Fruit fly (Drosophila melanogaster) whole organism, embryonic: Measurements from ENCODE around the gene Aatf.
A peak's percentile ranks its signal among the peaks of the same experiment; 100 is the strongest.

Source experiments
- Abd-B ChIP-seq: fragments of 200-800 bp; sonication (Bioruptor generic); optimal IDR thresholded peaks from 2 replicates; lab custom pipeline; 2018; ENCODE audit warnings: missing biosample characterization, mild to moderate bottlenecking, missing genetic modification characterization, moderate library complexity
- Atf6 ChIP-seq: fragments of 200-800 bp; sonication (Bioruptor generic); IDR thresholded peaks from 2 replicates; pipeline ENCODE4 v1.3.6; 2022; ENCODE audit warnings: missing biosample characterization, missing genetic modification characterization
- CG10321 ChIP-seq: fragments of 200-800 bp; sonication (Bioruptor generic); IDR thresholded peaks from 2 replicates; pipeline ENCODE4 v1.3.6; 2022; ENCODE audit warnings: missing biosample characterization, missing genetic modification characterization
- CG10654 ChIP-seq: fragments of 200-800 bp; sonication (Bioruptor generic); optimal IDR thresholded peaks from 2 replicates; lab custom pipeline; 2016; ENCODE audit warnings: missing biosample characterization, missing genetic modification characterization
- CG11696 ChIP-seq: fragments of 200-800 bp; sonication (Bioruptor generic); IDR thresholded peaks from 2 replicates; pipeline ENCODE4 v1.3.6; 2022; ENCODE audit warnings: missing biosample characterization, missing genetic modification characterization
- CG13775 ChIP-seq: fragments of 200-800 bp; sonication (Bioruptor generic); optimal IDR thresholded peaks from 3 replicates; lab custom pipeline; 2017; ENCODE audit warnings: missing biosample characterization, mild to moderate bottlenecking, missing genetic modification characterization
- CG14050 ChIP-seq: fragments of 200-800 bp; sonication (Bioruptor generic); IDR thresholded peaks from 3 replicates; pipeline ENCODE4 v1.3.6; 2022; ENCODE audit warnings: missing biosample characterization, missing genetic modification characterization
- CG17361 ChIP-seq: fragments of 200-800 bp; sonication (Bioruptor generic); IDR thresholded peaks from 3 replicates; pipeline ENCODE4 v1.3.6; 2022; ENCODE audit warnings: missing biosample characterization, missing genetic modification characterization
- CG17385 ChIP-seq: fragments of 200-800 bp; sonication (Bioruptor generic); optimal IDR thresholded peaks from 3 replicates; lab custom pipeline; 2018; ENCODE audit warnings: missing biosample characterization, mild to moderate bottlenecking, missing genetic modification characterization
- CG18619 ChIP-seq: fragments of 200-800 bp; sonication (Bioruptor generic); optimal IDR thresholded peaks from 3 replicates; lab custom pipeline; 2017; ENCODE audit warnings: missing biosample characterization, mild to moderate bottlenecking, missing genetic modification characterization
- CG2712 ChIP-seq: fragments of 200-800 bp; optimal IDR thresholded peaks from 3 replicates; lab custom pipeline; 2019; ENCODE audit warnings: missing biosample characterization, mild to moderate bottlenecking, missing genetic modification characterization, moderate library complexity
- CG32767 ChIP-seq: fragments of 200-800 bp; sonication (Bioruptor generic); IDR thresholded peaks from 2 replicates; pipeline ENCODE4 v1.3.6; 2022; ENCODE audit warnings: missing biosample characterization, missing genetic modification characterization
- CG6654 ChIP-seq: fragments of 200-800 bp; sonication (Bioruptor generic); optimal IDR thresholded peaks from 2 replicates; lab custom pipeline; 2017; ENCODE audit warnings: missing biosample characterization, mild to moderate bottlenecking, missing genetic modification characterization
- CG6813 ChIP-seq: fragments of 200-800 bp; sonication (Bioruptor generic); optimal IDR thresholded peaks from 2 replicates; lab custom pipeline; 2017; ENCODE audit warnings: missing biosample characterization, missing genetic modification characterization, mild to moderate bottlenecking, moderate library complexity, missing genetic modification reagents
- CG8388 ChIP-seq: fragments of 200-800 bp; sonication (Bioruptor generic); optimal IDR thresholded peaks from 2 replicates; lab custom pipeline; 2019; ENCODE audit warnings: missing biosample characterization, mild to moderate bottlenecking, missing genetic modification characterization, moderate library complexity
- CoRest ChIP-seq: fragments of 200-800 bp; sonication (Bioruptor generic); optimal IDR thresholded peaks from 3 replicates; lab custom pipeline; 2018; ENCODE audit warnings: missing biosample characterization, mild to moderate bottlenecking, missing genetic modification characterization, moderate library complexity
- Dbx ChIP-seq: fragments of 200-800 bp; sonication (Bioruptor generic); IDR thresholded peaks from 3 replicates; pipeline ENCODE4 v1.3.6; 2022; ENCODE audit warnings: missing biosample characterization, missing genetic modification characterization
- Deaf1 ChIP-seq: fragments of 200-800 bp; optimal IDR thresholded peaks from 3 replicates; lab custom pipeline; 2019; ENCODE audit warnings: missing biosample characterization, mild to moderate bottlenecking, missing genetic modification characterization, moderate library complexity
- Dip3 ChIP-seq: fragments of 200-800 bp; sonication (Bioruptor generic); optimal IDR thresholded peaks from 3 replicates; lab custom pipeline; 2016; ENCODE audit warnings: missing biosample characterization, missing genetic modification characterization
- Ets97D ChIP-seq: fragments of 200-800 bp; sonication (Bioruptor generic); optimal IDR thresholded peaks from 3 replicates; lab custom pipeline; 2016; ENCODE audit warnings: missing biosample characterization, missing genetic modification characterization
- Hr78 ChIP-seq, 2 experiments: fragments of 200-800 bp in 1 of 2; fragments of >200 bp in 1 of 2; sonication (Bioruptor generic) in 1 of 2; optimal IDR thresholded peaks; 2 replicates each; lab custom pipeline; 2017 to 2019; ENCODE audit warnings: missing biosample characterization in 2 of 2, missing genetic modification characterization in 2 of 2, mild to moderate bottlenecking in 1 of 2, moderate library complexity in 1 of 2
- Neu2 ChIP-seq: fragments of 200-800 bp; sonication (Bioruptor generic); optimal IDR thresholded peaks from 3 replicates; lab custom pipeline; 2016; ENCODE audit warnings: missing biosample characterization, missing genetic modification characterization, borderline replicate concordance
- Oli ChIP-seq: fragments of 200-800 bp; sonication (Bioruptor generic); optimal IDR thresholded peaks from 2 replicates; lab custom pipeline; 2018; ENCODE audit warnings: missing biosample characterization, mild to moderate bottlenecking, missing genetic modification characterization, moderate library complexity
- Optix ChIP-seq: fragments of 200-800 bp; sonication (Bioruptor generic); IDR thresholded peaks from 3 replicates; pipeline ENCODE4 v1.3.6; 2022; ENCODE audit warnings: missing biosample characterization, missing genetic modification characterization
- Poxn ChIP-seq: fragments of 200-800 bp; sonication (Bioruptor generic); IDR thresholded peaks from 2 replicates; pipeline ENCODE4 v1.3.6; 2022; ENCODE audit warnings: missing biosample characterization, missing genetic modification characterization
- Xrp1 ChIP-seq: fragments of 200-800 bp; sonication (Bioruptor generic); IDR thresholded peaks from 2 replicates; pipeline ENCODE4 v1.3.6; 2022; ENCODE audit warnings: missing biosample characterization, missing genetic modification characterization
- ac ChIP-seq: fragments of 200-800 bp; sonication (Bioruptor generic); optimal IDR thresholded peaks from 3 replicates; lab custom pipeline; 2017; ENCODE audit warnings: missing biosample characterization, mild to moderate bottlenecking, missing genetic modification characterization
- al ChIP-seq: fragments of 200-800 bp; sonication (Bioruptor generic); IDR thresholded peaks from 2 replicates; pipeline ENCODE4 v1.3.6; 2022; ENCODE audit warnings: missing biosample characterization, missing genetic modification characterization
- ap ChIP-seq: fragments of 200-800 bp; sonication (Bioruptor generic); IDR thresholded peaks from 2 replicates; pipeline ENCODE4 v1.3.6; 2022; ENCODE audit warnings: missing biosample characterization, missing genetic modification characterization
- ash1 ChIP-seq: fragments of 200-800 bp; sonication (Bioruptor generic); optimal IDR thresholded peaks from 2 replicates; lab custom pipeline; 2018; ENCODE audit warnings: missing biosample characterization, mild to moderate bottlenecking, missing genetic modification characterization
- dpn ChIP-seq, 2 experiments: fragments of 200-800 bp; sonication (Bioruptor generic); optimal IDR thresholded peaks; 3 replicates each; lab custom pipeline; 2016; ENCODE audit warnings: missing biosample characterization in 2 of 2, missing genetic modification characterization in 2 of 2
- gcm2 ChIP-seq: fragments of 200-800 bp; sonication (Bioruptor generic); optimal IDR thresholded peaks from 2 replicates; lab custom pipeline; 2016; ENCODE audit warnings: missing biosample characterization, missing genetic modification characterization
- gfzf ChIP-seq: fragments of 200-800 bp; sonication (Bioruptor generic); optimal IDR thresholded peaks from 2 replicates; lab custom pipeline; 2016; ENCODE audit warnings: missing biosample characterization, mild to moderate bottlenecking, missing genetic modification characterization, moderate library complexity
- her ChIP-seq: fragments of 200-800 bp; sonication (Bioruptor generic); optimal IDR thresholded peaks from 2 replicates; lab custom pipeline; 2016; ENCODE audit warnings: missing biosample characterization, missing genetic modification characterization
- jigr1 ChIP-seq: fragments of 200-800 bp; sonication (Bioruptor generic); IDR thresholded peaks from 3 replicates; pipeline ENCODE4 v1.3.6; 2022; ENCODE audit warnings: missing biosample characterization, missing genetic modification characterization
- jumu ChIP-seq: fragments of 200-800 bp; sonication (Bioruptor generic); optimal IDR thresholded peaks from 3 replicates; lab custom pipeline; 2016; ENCODE audit warnings: missing biosample characterization, missing genetic modification characterization
- nmo ChIP-seq: fragments of 200-800 bp; sonication (Bioruptor generic); optimal IDR thresholded peaks from 2 replicates; lab custom pipeline; 2018; ENCODE audit warnings: missing biosample characterization, mild to moderate bottlenecking, missing genetic modification characterization, moderate library complexity
- phol ChIP-seq: fragments of 200-800 bp; sonication (Bioruptor generic); optimal IDR thresholded peaks from 3 replicates; lab custom pipeline; 2018; ENCODE audit warnings: missing biosample characterization, mild to moderate bottlenecking, missing genetic modification characterization, moderate library complexity
- ro ChIP-seq: fragments of 200-800 bp; sonication (Bioruptor generic); IDR thresholded peaks from 2 replicates; pipeline ENCODE4 v1.3.6; 2022; ENCODE audit warnings: missing biosample characterization, missing genetic modification characterization
- sens ChIP-seq: fragments of 200-800 bp; sonication (Bioruptor generic); peaks from one replicate; lab custom pipeline; 2016; ENCODE audit warnings: missing biosample characterization, missing genetic modification characterization
- sob ChIP-seq: fragments of 200-800 bp; sonication (Bioruptor generic); IDR thresholded peaks from 2 replicates; pipeline ENCODE4 v1.3.6; 2022; ENCODE audit warnings: missing biosample characterization, missing genetic modification characterization
- usp ChIP-seq: fragments of >200 bp; optimal IDR thresholded peaks from 2 replicates; lab custom pipeline; 2017; ENCODE audit warnings: missing biosample characterization, missing genetic modification characterization
- wek ChIP-seq: fragments of 200-800 bp; sonication (Bioruptor generic); optimal IDR thresholded peaks from 3 replicates; lab custom pipeline; 2018; ENCODE audit warnings: missing biosample characterization, mild to moderate bottlenecking, missing genetic modification characterization, moderate library complexity

Gene Aatf

DNA sequence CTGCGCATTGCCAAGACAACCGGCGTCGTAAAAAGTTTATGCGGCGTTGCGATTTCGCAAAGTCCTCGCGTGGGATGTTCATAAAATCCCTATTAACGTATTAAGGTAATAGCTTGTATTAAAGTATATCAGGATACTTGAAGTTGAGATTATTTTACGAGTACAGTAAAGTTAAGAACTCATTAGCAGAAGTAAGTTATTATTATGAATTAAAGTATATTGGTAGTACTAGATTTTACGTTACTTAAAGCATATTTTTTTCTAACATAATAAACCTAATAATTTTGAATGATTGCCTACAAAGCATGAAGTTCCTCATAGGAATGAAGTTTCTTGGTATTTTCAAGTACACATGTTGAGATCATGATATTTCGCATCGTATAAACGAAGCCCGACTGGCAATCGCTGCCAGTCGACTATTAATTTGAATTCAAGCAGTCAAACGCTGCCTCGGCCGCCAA, 23.6 kb upstream of the Aatf start (continued):
- TF ChIP-seq Abd-B (GFP tag; lab: Kevin White, UChicago) (peak; percentile 34), ap (GFP tag; lab: Robert Waterston, UW) (no peak), CG17385 (GFP tag; lab: Kevin White, UChicago) (peak; percentile 59), Hr78 (GFP tag; optimal IDR thresholded peaks at IDR 0.05; lab: Kevin White, UChicago) (peak in 1 of 2 experiments; percentile 22), ash1 (no peak), ro (GFP tag; lab: Robert Waterston, UW) (no peak), CoRest (tag; lab: Kevin White, UChicago) (peak; percentile 71), Deaf1 (tag; lab: Kevin White, UChicago) (peak; percentile 40), CG14050 (GFP tag; lab: Robert Waterston, UW) (no peak), sob (GFP tag; lab: Robert Waterston, UW) (no peak), Dip3 (GFP tag; lab: Kevin White, UChicago) (no peak), ac (no peak), sens (GFP tag; lab: Kevin White, UChicago) (peak; percentile 90), CG17361 (peak; percentile 83), Dbx (no peak), jigr1 (no peak), al (GFP tag; lab: Robert Waterston, UW) (no peak), Neu2 (GFP tag; lab: Kevin White, UChicago) (no peak), dpn (GFP tag; optimal IDR thresholded peaks at IDR 0.05; lab: Kevin White, UChicago) (peak in 1 of 2 experiments; percentile 13), phol (tag; lab: Kevin White, UChicago) (peak; percentile 73), Oli (tag; lab: Kevin White, UChicago) (peak; percentile 59), jumu (GFP tag; lab: Kevin White, UChicago) (no peak), Xrp1 (peak; percentile 55; the same call in 1 of the 2 replicates), nmo (GFP tag; lab: Kevin White, UChicago) (peak; percentile 76), Poxn (GFP tag; lab: Robert Waterston, UW) (no peak), Ets97D (no peak), CG11696 (no peak), her (GFP tag; lab: Kevin White, UChicago) (no peak), gcm2 (GFP tag; lab: Kevin White, UChicago) (no peak), CG10321 (GFP tag; lab: Robert Waterston, UW) (no peak), CG10654 (no peak), CG6654 (no peak), CG32767 (GFP tag; lab: Robert Waterston, UW) (no peak), Optix (GFP tag; lab: Robert Waterston, UW) (no peak), CG2712 (peak; percentile 77), Atf6 (GFP tag; lab: Robert Waterston, UW) (peak; percentile 14; the same call in 1 of the 2 replicates), gfzf (GFP tag; lab: Kevin White, UChicago) (no peak), wek (GFP tag; lab: Kevin White, UChicago) (no peak), usp (GFP tag; lab: Kevin White, UChicago) (no peak), CG8388 (GFP tag; lab: Kevin White, UChicago) (peak; percentile 55), CG13775 (peak; percentile 41), CG6813 (no peak), CG18619 (GFP tag; lab: Kevin White, UChicago) (peak; percentile 45)
